Fruit fly (Drosophila melanogaster) Kc167 (cell line): ENCODE data around the gene morgue.
A peak's percentile ranks its signal among the peaks of the same experiment; 100 is the strongest.

ENCODE experiments used
- Myc ChIP-seq: fragments of >200 bp; optimal IDR thresholded peaks from 2 replicates; lab custom pipeline; 2017; ENCODE audit warnings: missing external identifiers
- Sin3A ChIP-seq: fragments of >200 bp; optimal IDR thresholded peaks from 2 replicates; lab custom pipeline; 2018; ENCODE audit warnings: missing external identifiers
- h ChIP-seq: fragments of >200 bp; optimal IDR thresholded peaks from 3 replicates; lab custom pipeline; 2018; ENCODE audit warnings: missing external identifiers
- insv ChIP-seq: fragments of >200 bp; optimal IDR thresholded peaks from 3 replicates; lab custom pipeline; 2018; ENCODE audit warnings: missing external identifiers
- psq ChIP-seq: fragments of >200 bp; optimal IDR thresholded peaks from 2 replicates; lab custom pipeline; 2017; ENCODE audit warnings: missing external identifiers
- ttk ChIP-seq: sonication (Bioruptor generic); optimal IDR thresholded peaks from 2 replicates; lab custom pipeline; 2017; ENCODE audit warnings: missing external identifiers

morgue gene

DNA sequence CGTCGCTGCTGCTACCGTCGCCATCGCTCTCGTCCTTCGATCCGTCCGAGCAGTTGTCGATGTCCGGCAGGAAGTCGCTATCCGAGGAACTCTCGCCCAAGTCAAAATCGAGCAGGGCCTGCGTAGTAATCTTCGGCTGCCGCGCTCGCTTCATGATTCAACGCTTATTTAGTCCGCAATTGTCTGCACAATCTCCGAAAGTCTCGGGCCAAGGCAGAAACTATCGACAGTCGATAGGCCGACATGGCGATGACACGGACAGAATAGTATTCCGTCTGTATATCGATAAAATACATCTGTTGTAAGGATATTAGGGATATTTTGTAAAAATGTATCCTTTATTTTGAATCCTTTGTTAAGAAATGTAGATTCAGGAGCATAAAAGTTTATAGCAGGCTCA is 8.3 kb upstream of the morgue start, which contains the start of gene CG15439:
Gene CG15439 (minus strand): TSS at position 241 of the 400 bp plus-strand sequence.
- TF ChIP-seq psq (no peak), ttk (lab: Kevin White, UChicago) (no peak), Sin3A (lab: Kevin White, UChicago) (no peak), Myc (no peak), h (lab: Kevin White, UChicago) (no peak), insv (no peak)

DNA sequence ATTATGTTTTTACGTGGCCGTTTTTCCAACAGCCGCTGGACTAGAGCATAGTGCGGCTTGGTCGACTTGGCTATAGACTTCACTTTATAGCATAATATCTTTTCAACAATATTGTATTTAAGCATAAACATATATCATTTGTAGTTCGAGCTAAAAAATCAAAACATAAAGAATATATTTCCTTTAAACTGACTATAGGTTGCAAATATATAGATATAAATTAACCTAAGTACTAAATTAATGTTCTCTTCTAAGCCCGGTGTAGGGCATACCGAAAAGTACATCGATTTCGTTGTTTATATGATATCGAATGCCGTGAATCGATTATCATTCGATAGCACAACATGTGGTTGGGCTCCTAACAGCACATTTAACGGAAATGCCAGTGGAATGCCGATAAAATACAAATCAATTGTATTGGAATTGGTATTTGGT is 4.1 kb upstream of the morgue start, which contains the start of gene MFS18:
Gene MFS18 (minus strand): TSS at position 54 of the 435 bp plus-strand sequence.
- TF ChIP-seq Myc (no peak), psq (peak; percentile 40)

dm6 chr2L:4442010-4442587 is 2.4 kb downstream of the morgue start, which contains the start of the genes Sfp24F and CG15432:
Gene Sfp24F (minus strand): TSS chr2L:4442060.
Gene CG15432 (plus strand): TSS chr2L:4442320.
- TF ChIP-seq insv (no peak), ttk (lab: Kevin White, UChicago) (no peak), h (lab: Kevin White, UChicago) (no peak), Myc (no peak), psq (no peak), Sin3A (lab: Kevin White, UChicago) (no peak)

- TF ChIP-seq insv (no peak), Sin3A (lab: Kevin White, UChicago) (no peak), h (lab: Kevin White, UChicago) (no peak)
Observed at dm6 chr2L:4440881-4441737, 3.4 kb downstream of the morgue start, which contains the start of gene CG15431. Gene CG15431 (minus strand): TSS chr2L:4441282.

dm6 chr2L:4437487-4437886 is 7.0 kb downstream of the morgue start, which contains the start of gene CG43056:
Gene CG43056 (plus strand): TSS chr2L:4437787.
- TF ChIP-seq Myc (no peak), Sin3A (lab: Kevin White, UChicago) (no peak), h (lab: Kevin White, UChicago) (no peak), psq (no peak), insv (no peak), ttk (lab: Kevin White, UChicago) (no peak)

dm6 chr2L:4433608-4434007 is 10.9 kb downstream of the morgue start, which contains the start of the genes CG34177 and CG34178:
Gene CG34177 (plus strand): TSS chr2L:4433908.
Gene CG34178 (plus strand): TSS chr2L:4433908.
- TF ChIP-seq Myc (no peak), h (lab: Kevin White, UChicago) (no peak), Sin3A (lab: Kevin White, UChicago) (no peak), ttk (lab: Kevin White, UChicago) (no peak), psq (no peak), insv (no peak)

DNA sequence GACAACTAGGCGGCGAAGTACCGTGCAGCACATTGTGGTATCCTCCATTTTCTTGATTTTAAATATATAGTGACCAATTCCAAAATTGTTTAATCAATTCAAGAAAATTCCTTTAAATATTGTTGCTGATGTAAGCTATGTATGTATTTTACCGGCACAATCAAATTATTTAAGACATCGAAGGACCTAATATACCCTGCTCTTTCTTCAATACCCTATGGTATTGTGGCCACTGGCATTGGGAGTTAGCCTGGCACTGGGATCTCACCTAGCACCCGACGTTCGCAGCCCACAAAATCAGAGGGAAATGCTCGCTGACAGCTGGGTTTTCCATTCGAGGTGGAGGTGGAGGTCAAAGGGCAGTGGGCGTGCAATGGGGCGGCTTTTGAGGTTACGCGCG is 22.3 kb downstream of the morgue start:
- no peak for TF ChIP-seq psq
- no peak for TF ChIP-seq h (lab: Kevin White, UChicago)
- TF ChIP-seq Sin3A (lab: Kevin White, UChicago), result no peak
- TF ChIP-seq Myc, result no peak
- no peak for TF ChIP-seq insv
- TF ChIP-seq ttk (lab: Kevin White, UChicago), result no peak

- TF ChIP-seq Myc (no peak), Sin3A (lab: Kevin White, UChicago) (no peak), psq (no peak), ttk (lab: Kevin White, UChicago) (no peak), insv (no peak), h (lab: Kevin White, UChicago) (no peak)
Observed at dm6 chr2L:4418819-4419218, 25.7 kb downstream of the morgue start.

- TF ChIP-seq ttk (lab: Kevin White, UChicago), result no peak
- TF ChIP-seq psq, result no peak
- no peak for TF ChIP-seq insv
- TF ChIP-seq h (lab: Kevin White, UChicago), result no peak
- no peak for TF ChIP-seq Sin3A (lab: Kevin White, UChicago)
- TF ChIP-seq Myc, result no peak
Observed at dm6 chr2L:4417982-4418381, 26.5 kb downstream of the morgue start.

DNA sequence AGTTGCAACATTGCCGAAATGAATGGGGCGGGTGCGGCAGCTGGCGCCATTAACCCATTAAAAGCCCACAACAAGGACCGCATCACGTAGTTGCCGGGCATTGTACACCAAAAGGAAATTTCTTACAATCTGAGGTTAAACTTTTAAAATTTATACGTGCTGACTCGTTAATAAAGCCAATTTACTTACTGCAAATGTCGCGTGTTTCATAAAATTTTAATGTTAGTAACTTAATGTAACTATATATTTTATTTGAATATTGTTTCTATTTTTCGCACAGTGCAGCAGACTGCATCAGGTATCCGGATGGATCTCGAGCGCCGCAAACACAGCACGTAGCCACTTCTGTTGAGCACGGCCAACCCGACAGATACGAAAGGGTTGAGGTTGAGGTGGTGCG is 27.6 kb downstream of the morgue start:
- TF ChIP-seq Myc (no peak), insv (no peak), h (lab: Kevin White, UChicago) (no peak), psq (no peak), Sin3A (lab: Kevin White, UChicago) (no peak), ttk (lab: Kevin White, UChicago) (no peak)

DNA sequence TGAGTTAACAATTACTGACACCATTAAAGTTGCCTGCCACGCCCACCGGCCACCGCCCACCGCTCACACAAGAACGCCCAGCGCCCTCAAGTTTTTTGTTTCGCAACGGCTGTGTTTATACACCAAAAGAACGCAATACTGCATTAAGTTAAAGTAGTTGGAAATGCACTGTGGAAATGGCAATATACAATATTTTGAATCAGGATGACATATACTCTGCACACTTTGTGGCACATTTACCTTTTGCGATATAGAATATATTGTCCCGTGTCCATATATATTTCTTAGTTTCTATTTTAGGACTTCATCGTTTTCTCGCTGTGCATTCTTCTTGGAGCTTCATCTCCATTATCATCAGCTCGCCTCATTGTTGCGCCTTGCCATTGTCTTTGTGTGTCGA is 28.4 kb downstream of the morgue start:
- no peak for TF ChIP-seq Sin3A (lab: Kevin White, UChicago)
- TF ChIP-seq insv, result no peak

DNA sequence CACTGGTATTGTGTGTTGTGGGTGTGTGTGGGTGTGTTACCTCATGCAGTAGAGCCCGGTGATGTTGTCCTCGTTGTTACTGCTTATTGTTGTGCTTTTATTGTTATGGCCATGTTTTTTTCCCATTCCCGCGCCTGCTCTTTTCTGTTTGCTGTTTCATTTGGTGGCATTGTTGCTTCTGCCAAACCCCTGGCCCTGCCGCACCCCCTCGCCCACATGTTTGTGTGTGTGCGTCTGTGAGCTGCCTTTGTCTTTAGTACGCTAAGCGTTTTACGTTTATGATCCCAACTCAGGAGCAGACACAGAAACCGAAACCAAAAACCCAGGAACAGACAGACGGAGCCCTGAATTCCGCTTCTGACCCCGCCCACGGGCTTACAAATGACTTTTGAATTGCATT is 30.4 kb downstream of the morgue start:
- TF ChIP-seq insv (no peak), h (lab: Kevin White, UChicago) (no peak), ttk (lab: Kevin White, UChicago) (no peak), Myc (no peak), Sin3A (lab: Kevin White, UChicago) (no peak), psq (no peak)

dm6 chr2L:4410855-4411254 is 33.6 kb downstream of the morgue start, which contains the start of gene CG43055:
Gene CG43055 (plus strand): TSS chr2L:4411155.
- TF ChIP-seq ttk (lab: Kevin White, UChicago), result no peak
- no peak for TF ChIP-seq psq
- no peak for TF ChIP-seq insv
- TF ChIP-seq Myc, result no peak
- no peak for TF ChIP-seq h (lab: Kevin White, UChicago)
- no peak for TF ChIP-seq Sin3A (lab: Kevin White, UChicago)
